Worm (Caenorhabditis elegans) whole organism, L1 larva: ENCODE results near the gene K10B4.3.
A peak's percentile ranks its signal among the peaks of the same experiment; 100 is the strongest.

Experiments used
- C04F5.9 ChIP-seq: sonication (generic microtip); optimal IDR thresholded peaks from 2 replicates; lab custom pipeline; 2016; ENCODE audit warnings: missing genetic modification characterization, missing compliant biosample characterization
- C16A3.4 ChIP-seq: fragments of 150-350 bp; optimal IDR thresholded peaks from 2 replicates; lab custom pipeline; 2014; ENCODE audit warnings: missing biosample characterization, missing genetic modification characterization
- C34B4.2 ChIP-seq: sonication (generic microtip); optimal IDR thresholded peaks from 2 replicates; lab custom pipeline; 2017; ENCODE audit warnings: mild to moderate bottlenecking, missing genetic modification characterization, missing compliant biosample characterization
- F16B12.6 ChIP-seq: fragments of 150-350 bp; optimal IDR thresholded peaks from 2 replicates; lab custom pipeline; 2014; ENCODE audit warnings: missing biosample characterization, missing genetic modification characterization
- Y116A8C.19 ChIP-seq: sonication (generic microtip); optimal IDR thresholded peaks from 2 replicates; lab custom pipeline; 2016; ENCODE audit warnings: missing compliant biosample characterization, missing genetic modification characterization, borderline replicate concordance
- aha-1 ChIP-seq: fragments of 150-350 bp; optimal IDR thresholded peaks from 2 replicates; lab custom pipeline; 2014; ENCODE audit warnings: missing biosample characterization, missing genetic modification characterization
- alr-1 ChIP-seq: fragments of 200-800 bp; sonication (Bioruptor generic); optimal IDR thresholded peaks from 2 replicates; lab custom pipeline; 2018; ENCODE audit warnings: borderline replicate concordance, mild to moderate bottlenecking, missing genetic modification characterization, missing compliant biosample characterization
- aly-2 ChIP-seq: fragments of 150-350 bp; optimal IDR thresholded peaks from 2 replicates; lab custom pipeline; 2014; ENCODE audit warnings: missing biosample characterization, missing genetic modification characterization
- ama-1 ChIP-seq: fragments of 150-350 bp; optimal IDR thresholded peaks from 2 replicates; lab custom pipeline; 2014
- ceh-8 ChIP-seq: fragments of 200-800 bp; sonication (Bioruptor generic); optimal IDR thresholded peaks from 2 replicates; lab custom pipeline; 2018; ENCODE audit warnings: mild to moderate bottlenecking, missing genetic modification characterization, moderate library complexity, missing compliant biosample characterization
- ceh-82 ChIP-seq, 3 experiments: fragments of 150-350 bp in 1 of 3; sonication (generic microtip) in 2 of 3; optimal IDR thresholded peaks; 2 replicates each; lab custom pipeline; 2014 to 2017; ENCODE audit warnings: missing biosample characterization in 3 of 3, missing genetic modification characterization in 3 of 3
- ceh-90 ChIP-seq: sonication (generic microtip); optimal IDR thresholded peaks from 2 replicates; lab custom pipeline; 2016; ENCODE audit warnings: missing genetic modification characterization, missing compliant biosample characterization
- ces-1 ChIP-seq: fragments of 150-350 bp; optimal IDR thresholded peaks from 2 replicates; lab custom pipeline; 2014; ENCODE audit warnings: missing biosample characterization, missing genetic modification reagents, missing genetic modification characterization
- dpl-1 ChIP-seq, 3 experiments: fragments of 150-350 bp in 2 of 3; sonication (generic microtip) in 1 of 3; optimal IDR thresholded peaks; 2 replicates each; lab custom pipeline; 2014 to 2017; ENCODE audit warnings: missing biosample characterization in 3 of 3, missing genetic modification characterization in 3 of 3, missing genetic modification reagents in 3 of 3
- egl-13 ChIP-seq: sonication (generic microtip); optimal IDR thresholded peaks from 2 replicates; lab custom pipeline; 2016; ENCODE audit warnings: missing genotype, missing genetic modification reagents, missing genetic modification characterization, missing compliant biosample characterization
- egl-27 ChIP-seq, 2 experiments: fragments of 150-350 bp in 1 of 2; sonication (generic microtip); optimal IDR thresholded peaks; 3 replicates each; lab custom pipeline; 2017 to 2018; ENCODE audit warnings: missing biosample characterization in 2 of 2, missing genetic modification characterization in 2 of 2, missing genetic modification reagents in 2 of 2
- elt-2 ChIP-seq: sonication (generic microtip); optimal IDR thresholded peaks from 2 replicates; lab custom pipeline; 2016; ENCODE audit warnings: missing genetic modification characterization, mild to moderate bottlenecking, inconsistent platforms, missing compliant biosample characterization, missing genetic modification reagents
- ets-5 ChIP-seq: fragments of 200-800 bp; sonication (Bioruptor generic); IDR thresholded peaks from 2 replicates; pipeline ENCODE4 v1.3.6; 2022; ENCODE audit warnings: missing genetic modification characterization, missing compliant biosample characterization
- fos-1 ChIP-seq: fragments of 150-350 bp; optimal IDR thresholded peaks from 2 replicates; lab custom pipeline; 2014; ENCODE audit warnings: missing biosample characterization, missing genetic modification characterization
- grh-1 ChIP-seq: fragments of 200-800 bp; sonication (Bioruptor generic); IDR thresholded peaks from 2 replicates; pipeline ENCODE4 v1.3.6; 2022; ENCODE audit warnings: missing genetic modification reagents, missing genetic modification characterization, missing compliant biosample characterization
- hlh-17 ChIP-seq: fragments of 200-800 bp; sonication (Bioruptor generic); optimal IDR thresholded peaks from 2 replicates; lab custom pipeline; 2018; ENCODE audit warnings: missing genetic modification characterization, mild to moderate bottlenecking, missing compliant biosample characterization, moderate library complexity, borderline replicate concordance
- hlh-4 ChIP-seq: sonication (generic microtip); optimal IDR thresholded peaks from 2 replicates; lab custom pipeline; 2016; ENCODE audit warnings: mild to moderate bottlenecking, missing genetic modification characterization, missing compliant biosample characterization
- hpl-2 ChIP-seq: fragments of 150-350 bp; optimal IDR thresholded peaks from 2 replicates; lab custom pipeline; 2014; ENCODE audit warnings: missing biosample characterization, missing genetic modification reagents, missing genetic modification characterization
- irx-1 ChIP-seq: sonication (generic microtip); optimal IDR thresholded peaks from 2 replicates; lab custom pipeline; 2016; ENCODE audit warnings: missing genetic modification characterization, missing compliant biosample characterization
- isw-1 ChIP-seq: fragments of 200-800 bp; sonication (Bioruptor generic); IDR thresholded peaks from 2 replicates; pipeline ENCODE4 v1.3.6; 2022; ENCODE audit warnings: missing genetic modification characterization, missing compliant biosample characterization
- jun-1 ChIP-seq: fragments of 150-350 bp; optimal IDR thresholded peaks from 2 replicates; lab custom pipeline; 2014; ENCODE audit warnings: missing biosample characterization, missing genetic modification reagents, missing genetic modification characterization
- lin-13 ChIP-seq: fragments of 150-350 bp; optimal IDR thresholded peaks from 2 replicates; lab custom pipeline; 2014; ENCODE audit warnings: missing biosample characterization, missing genetic modification reagents, missing genetic modification characterization
- lir-3 ChIP-seq: sonication (generic microtip); optimal IDR thresholded peaks from 2 replicates; lab custom pipeline; 2016; ENCODE audit warnings: mild to moderate bottlenecking, missing genetic modification characterization, moderate library complexity, missing compliant biosample characterization; ENCODE audit not compliant: poor library complexity
- mab-9 ChIP-seq: fragments of 200-800 bp; sonication (Bioruptor generic); IDR thresholded peaks from 2 replicates; pipeline ENCODE4 v1.3.6; 2022; ENCODE audit warnings: missing genetic modification reagents, missing genetic modification characterization, missing compliant biosample characterization
- mep-1 ChIP-seq: fragments of 150-350 bp; optimal IDR thresholded peaks from 2 replicates; lab custom pipeline; 2014; ENCODE audit warnings: missing biosample characterization, missing genetic modification characterization
- nhr-11 ChIP-seq: fragments of 150-350 bp; optimal IDR thresholded peaks from 2 replicates; lab custom pipeline; 2014; ENCODE audit warnings: missing biosample characterization, missing genetic modification characterization
- nhr-20 ChIP-seq: sonication (generic microtip); optimal IDR thresholded peaks from 2 replicates; lab custom pipeline; 2016; ENCODE audit warnings: mild to moderate bottlenecking, missing genetic modification characterization, missing compliant biosample characterization
- nhr-237 ChIP-seq: fragments of 150-350 bp; optimal IDR thresholded peaks from 2 replicates; lab custom pipeline; 2014; ENCODE audit warnings: missing biosample characterization, missing genetic modification characterization
- nhr-28 ChIP-seq: fragments of 150-350 bp; optimal IDR thresholded peaks from 2 replicates; lab custom pipeline; 2014; ENCODE audit warnings: missing biosample characterization, missing genetic modification characterization
- nhr-71 ChIP-seq: sonication (generic microtip); optimal IDR thresholded peaks from 2 replicates; lab custom pipeline; 2016; ENCODE audit warnings: mild to moderate bottlenecking, missing genetic modification characterization, moderate library complexity, missing compliant biosample characterization
- nhr-84 ChIP-seq: sonication (generic microtip); optimal IDR thresholded peaks from 2 replicates; lab custom pipeline; 2017; ENCODE audit warnings: missing biosample characterization, missing genetic modification characterization
- nhr-85 ChIP-seq: sonication (generic microtip); peaks from one replicate; lab custom pipeline; 2016; ENCODE audit warnings: missing genetic modification characterization, inconsistent platforms, missing compliant biosample characterization
- nhr-90 ChIP-seq: sonication (generic microtip); optimal IDR thresholded peaks from 2 replicates; lab custom pipeline; 2016; ENCODE audit warnings: mild to moderate bottlenecking, missing genetic modification characterization, missing compliant biosample characterization; ENCODE audit not compliant: poor library complexity
- pax-3 ChIP-seq: fragments of 200-800 bp; sonication (Bioruptor generic); optimal IDR thresholded peaks from 2 replicates; lab custom pipeline; 2018; ENCODE audit warnings: mild to moderate bottlenecking, missing genetic modification characterization, moderate library complexity, missing compliant biosample characterization
- pqm-1 ChIP-seq: sonication (generic microtip); optimal IDR thresholded peaks from 3 replicates; lab custom pipeline; 2017; ENCODE audit warnings: missing biosample characterization, missing genetic modification characterization
- skn-1 ChIP-seq: fragments of 150-350 bp; optimal IDR thresholded peaks from 2 replicates; lab custom pipeline; 2014; ENCODE audit warnings: missing biosample characterization, missing genetic modification characterization
- snu-23 ChIP-seq: sonication (generic microtip); optimal IDR thresholded peaks from 2 replicates; lab custom pipeline; 2016; ENCODE audit warnings: missing genetic modification characterization, missing compliant biosample characterization
- sox-4 ChIP-seq: sonication (generic microtip); optimal IDR thresholded peaks from 2 replicates; lab custom pipeline; 2016; ENCODE audit warnings: missing genetic modification characterization, missing compliant biosample characterization
- sup-37 ChIP-seq: fragments of 200-800 bp; sonication (Bioruptor generic); optimal IDR thresholded peaks from 2 replicates; lab custom pipeline; 2018; ENCODE audit warnings: mild to moderate bottlenecking, missing genetic modification characterization, missing compliant biosample characterization
- swsn-7 ChIP-seq: sonication (generic microtip); optimal IDR thresholded peaks from 2 replicates; lab custom pipeline; 2016; ENCODE audit warnings: missing genetic modification characterization, missing compliant biosample characterization
- tbx-2 ChIP-seq: sonication (generic microtip); optimal IDR thresholded peaks from 2 replicates; lab custom pipeline; 2016; ENCODE audit warnings: missing genetic modification characterization, missing compliant biosample characterization
- unc-130 ChIP-seq: fragments of 150-350 bp; optimal IDR thresholded peaks from 2 replicates; lab custom pipeline; 2017; ENCODE audit warnings: missing biosample characterization, missing genetic modification characterization, inconsistent platforms
- unc-30 ChIP-seq: sonication (generic microtip); optimal IDR thresholded peaks from 2 replicates; lab custom pipeline; 2017; ENCODE audit warnings: missing biosample characterization, missing genetic modification characterization
- unc-86 ChIP-seq: sonication (generic microtip); optimal IDR thresholded peaks from 2 replicates; lab custom pipeline; 2016; ENCODE audit warnings: missing genetic modification characterization, missing compliant biosample characterization
- vab-15 ChIP-seq: sonication (generic microtip); optimal IDR thresholded peaks from 2 replicates; lab custom pipeline; 2017; ENCODE audit warnings: missing genotype, mild to moderate bottlenecking, missing genetic modification characterization, missing compliant biosample characterization
- zag-1 ChIP-seq: fragments of 150-350 bp; optimal IDR thresholded peaks from 2 replicates; lab custom pipeline; 2014; ENCODE audit warnings: missing biosample characterization, missing genetic modification characterization
- zip-4 ChIP-seq: fragments of 200-800 bp; sonication (Bioruptor generic); optimal IDR thresholded peaks from 2 replicates; lab custom pipeline; 2018; ENCODE audit warnings: mild to moderate bottlenecking, missing genetic modification characterization, moderate library complexity, missing compliant biosample characterization

Gene K10B4.3

DNA sequence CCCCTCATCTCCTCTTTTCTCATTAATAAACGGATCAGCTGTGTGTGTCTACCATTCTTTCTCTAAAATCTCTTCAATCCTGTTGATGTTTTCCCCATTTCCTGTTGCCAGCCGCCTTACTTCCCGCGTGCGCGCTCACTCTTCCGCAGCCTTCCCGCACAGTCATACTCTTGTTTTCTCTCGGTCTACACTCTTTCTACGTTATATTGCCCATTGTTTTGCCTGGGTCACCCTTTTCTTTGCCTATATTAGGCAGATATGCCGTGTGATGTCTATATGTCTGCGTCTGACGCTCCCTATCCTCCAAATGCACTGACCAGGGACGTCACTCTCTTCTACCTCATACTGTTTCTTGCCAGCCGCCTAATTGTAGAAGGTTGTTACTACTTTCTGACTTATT is 54.7 kb downstream of the K10B4.3 start (continued):
- TF ChIP-seq F16B12.6 (tag; lab: Kevin White, UChicago) = no peak
- TF ChIP-seq fos-1 (tag; lab: Kevin White, UChicago) = peak; percentile 22
- TF ChIP-seq nhr-84 (tag; lab: Kevin White, UChicago) = no peak
- no peak for TF ChIP-seq ets-5
- no peak for TF ChIP-seq aly-2 (tag; lab: Kevin White, UChicago)
- peak; percentile 0 for TF ChIP-seq tbx-2 (tag; lab: Kevin White, UChicago)
- TF ChIP-seq elt-2 (tag; lab: Kevin White, UChicago) = no peak
- TF ChIP-seq skn-1 (tag; lab: Kevin White, UChicago) = no peak
- peak in 2 of 3 experiments; percentile 11 to 34 for TF ChIP-seq dpl-1 (GFP tag; optimal IDR thresholded peaks at IDR 0.05; lab: Kevin White, UChicago)
- TF ChIP-seq C16A3.4 (tag; lab: Kevin White, UChicago) = peak; percentile 21
- no peak for TF ChIP-seq ces-1
- TF ChIP-seq snu-23 (GFP tag; lab: Kevin White, UChicago) = peak; percentile 71
- no peak for TF ChIP-seq C04F5.9
- no peak for TF ChIP-seq vab-15 (tag; lab: Kevin White, UChicago)
- TF ChIP-seq unc-30 (tag; lab: Kevin White, UChicago) = no peak
- TF ChIP-seq hlh-17 = no peak
- no peak for TF ChIP-seq sox-4 (tag; lab: Kevin White, UChicago)
- TF ChIP-seq Y116A8C.19 (tag; lab: Kevin White, UChicago) = no peak
- TF ChIP-seq egl-13 (tag; lab: Kevin White, UChicago) = no peak
- TF ChIP-seq nhr-90 = peak; percentile 68
- TF ChIP-seq nhr-71 (tag; lab: Kevin White, UChicago) = peak; percentile 64
- TF ChIP-seq ceh-8 = peak; percentile 30
- peak; percentile 33; the same call in 1 of the 2 replicates for TF ChIP-seq grh-1
- TF ChIP-seq pqm-1 (tag; lab: Kevin White, UChicago) = no peak
- TF ChIP-seq sup-37 = no peak
- no peak for TF ChIP-seq isw-1 (GFP tag; lab: Robert Waterston, UW)
- TF ChIP-seq ceh-82 (tag; optimal IDR thresholded peaks at IDR 0.05; lab: Kevin White, UChicago) = peak in 1 of 3 experiments; percentile 9
- no peak for TF ChIP-seq zip-4 (GFP tag; lab: Kevin White, UChicago)
- peak; percentile 17 for TF ChIP-seq jun-1 (tag; lab: Kevin White, UChicago)
- peak; percentile 92 for TF ChIP-seq nhr-85
- TF ChIP-seq alr-1 = no peak
- no peak for TF ChIP-seq aha-1 (tag; lab: Kevin White, UChicago)
- no peak for TF ChIP-seq ama-1 (lab: Kevin White, UChicago)
- TF ChIP-seq irx-1 (tag; lab: Kevin White, UChicago) = no peak
- no peak for TF ChIP-seq hlh-4
- TF ChIP-seq pax-3 (tag; lab: Kevin White, UChicago) = no peak
- no peak for TF ChIP-seq unc-130 (tag; lab: Kevin White, UChicago)
- peak; percentile 60 for TF ChIP-seq nhr-20
- TF ChIP-seq zag-1 (tag; lab: Kevin White, UChicago) = no peak
- no peak for TF ChIP-seq unc-86 (tag; lab: Kevin White, UChicago)
- TF ChIP-seq mep-1 (tag; lab: Kevin White, UChicago) = peak; percentile 79
- TF ChIP-seq egl-27 (tag; optimal IDR thresholded peaks at IDR 0.05; lab: Kevin White, UChicago) = no peak
- no peak for TF ChIP-seq mab-9 (GFP tag; lab: Robert Waterston, UW)
- TF ChIP-seq nhr-237 (tag; lab: Kevin White, UChicago) = no peak
- no peak for TF ChIP-seq C34B4.2 (tag; lab: Kevin White, UChicago)
- no peak for TF ChIP-seq hpl-2 (GFP tag; lab: Kevin White, UChicago)
- peak; percentile 33 for TF ChIP-seq swsn-7 (tag; lab: Kevin White, UChicago)
- no peak for TF ChIP-seq nhr-11 (tag; lab: Kevin White, UChicago)
- TF ChIP-seq lir-3 (tag; lab: Kevin White, UChicago) = no peak
- TF ChIP-seq ceh-90 (tag; lab: Kevin White, UChicago) = no peak
- no peak for TF ChIP-seq nhr-28 (tag; lab: Kevin White, UChicago)
- TF ChIP-seq lin-13 = no peak
- TF ChIP-seq, all 84 proteins: peak for 25
